Fruit fly (Drosophila melanogaster): ENCODE data around the gene Lon.

dm6 chr3L:19559171-19559570 lies 52.8 kb downstream of the Lon start:
- TF ChIP-seq CG16779 (tag; optimal IDR thresholded peaks at IDR 0.05) (no peak), CG6854 (GFP tag; optimal IDR thresholded peaks at IDR 0.05) (no peak), Met (GFP tag; optimal IDR thresholded peaks at IDR 0.05) (no peak), dsx (GFP tag; optimal IDR thresholded peaks at IDR 0.05; ENCODE audit: poor library complexity, severe bottlenecking) (no peak), Sox102F (GFP tag; optimal IDR thresholded peaks at IDR 0.05) (peak; percentile 7), net (GFP tag; optimal IDR thresholded peaks at IDR 0.05) (no peak), Smox (GFP tag; optimal IDR thresholded peaks at IDR 0.05) (no peak), achi (GFP tag; optimal IDR thresholded peaks at IDR 0.05) (no peak), CG4318 (GFP tag; optimal IDR thresholded peaks at IDR 0.05) (no peak), CG3919 (GFP tag; optimal IDR thresholded peaks at IDR 0.05) (no peak), topi (GFP tag; optimal IDR thresholded peaks at IDR 0.05) (no peak), CG34406 (GFP tag; optimal IDR thresholded peaks at IDR 0.05) (no peak)

Measured in whole organism, prepupa.